Worm (Caenorhabditis elegans): ENCODE measurements around the gene T02C12.5.

Gene T02C12.5

DNA sequence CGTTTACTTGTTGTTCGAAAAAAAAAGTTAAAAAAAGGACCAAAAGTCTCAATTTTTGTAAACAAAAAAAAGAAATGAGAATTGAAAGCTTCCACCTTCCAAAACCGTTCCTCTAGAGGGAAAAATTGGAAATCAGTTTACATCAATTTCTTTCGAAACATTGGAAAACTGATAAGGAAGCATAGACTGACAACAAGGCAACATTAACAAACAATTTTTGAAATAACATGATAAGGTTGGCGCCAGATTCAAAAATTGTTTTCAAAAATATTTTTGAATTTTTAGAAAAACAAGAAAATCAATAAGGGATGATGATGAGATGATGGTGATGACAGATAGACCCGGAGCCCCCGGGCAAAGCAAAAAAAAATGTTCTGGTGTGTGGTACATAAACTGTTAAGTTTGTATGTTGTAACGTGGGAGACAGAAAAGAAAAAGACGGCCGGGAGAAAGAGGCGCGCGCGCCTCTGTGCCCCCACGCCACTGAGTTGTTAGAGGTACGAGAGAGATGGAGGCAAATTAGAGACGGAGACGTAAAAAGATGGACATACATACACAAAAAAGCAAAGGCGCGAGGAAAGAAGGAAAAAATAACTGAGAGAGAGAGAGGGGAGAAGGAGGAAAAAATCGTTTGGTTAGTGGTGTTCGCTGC, 47.9 kb downstream of the T02C12.5 start:
- TF ChIP-seq che-1 (tag; optimal IDR thresholded peaks at IDR 0.05) (no peak), nfya-1 (tag; optimal IDR thresholded peaks at IDR 0.05) (peak; percentile 21), ceh-45 (GFP tag; IDR thresholded peaks at IDR 0.05) (no peak), ceh-18 (tag; optimal IDR thresholded peaks at IDR 0.05) (peak; percentile 44), F13H6.1 (tag; optimal IDR thresholded peaks at IDR 0.05) (peak; percentile 14), tbx-2 (tag; optimal IDR thresholded peaks at IDR 0.05) (peak; percentile 24)

DNA sequence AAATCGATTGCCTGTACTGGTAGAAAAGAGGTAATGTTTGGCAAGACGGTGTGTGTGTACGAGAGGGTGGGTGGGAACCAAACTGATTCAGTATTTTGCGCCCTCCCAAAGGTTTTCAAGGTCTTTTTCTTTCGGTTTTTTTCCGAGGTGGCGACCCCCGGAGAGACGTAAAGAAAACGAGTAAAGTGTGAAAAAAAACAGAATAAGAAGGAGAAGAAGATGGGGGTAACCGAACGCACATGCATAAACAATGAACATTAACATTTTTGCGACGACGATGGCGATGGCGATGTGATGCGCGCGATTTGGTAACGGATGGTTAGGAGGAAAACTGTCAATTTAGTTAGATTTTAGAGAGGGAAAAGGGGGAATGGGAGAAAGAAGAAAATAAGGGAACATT, 49.5 kb downstream of the T02C12.5 start:
- no peak for TF ChIP-seq madf-2 (tag; optimal IDR thresholded peaks at IDR 0.05)
- TF ChIP-seq zip-5 (tag; optimal IDR thresholded peaks at IDR 0.05) = no peak
- TF ChIP-seq F13H6.1 (tag; optimal IDR thresholded peaks at IDR 0.05) = no peak
- TF ChIP-seq C38D4.7 (GFP tag; optimal IDR thresholded peaks at IDR 0.05) = no peak
- no peak for TF ChIP-seq ceh-2 (tag; optimal IDR thresholded peaks at IDR 0.05)
- no peak for TF ChIP-seq unc-86 (tag; optimal IDR thresholded peaks at IDR 0.05)
- TF ChIP-seq syd-9 (tag; optimal IDR thresholded peaks at IDR 0.05) = no peak
- no peak for TF ChIP-seq fkh-6 (tag; optimal IDR thresholded peaks at IDR 0.05)
- no peak for TF ChIP-seq ztf-16 (tag; optimal IDR thresholded peaks at IDR 0.05)

DNA sequence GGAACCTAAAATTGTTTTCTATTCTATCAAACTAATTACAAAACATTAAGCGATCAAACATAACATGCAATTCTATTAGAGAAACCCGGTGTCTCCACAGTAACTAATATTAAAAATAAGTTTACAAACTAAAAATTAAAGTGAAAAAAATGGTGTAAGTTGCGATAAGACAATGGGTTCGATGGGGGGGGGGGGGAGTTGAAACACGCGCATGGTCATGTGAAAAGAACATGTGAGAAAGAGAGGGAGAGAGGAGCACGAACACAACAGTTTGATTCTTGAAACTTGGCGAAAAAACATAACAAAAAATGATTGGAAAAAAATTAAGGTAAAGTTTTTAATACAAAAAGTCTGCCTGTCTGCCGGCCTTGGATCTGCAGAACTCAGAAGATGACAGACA, 51.0 kb downstream of the T02C12.5 start:
- TF ChIP-seq ceh-6 (GFP tag; optimal IDR thresholded peaks at IDR 0.05) = no peak

All from whole organism, late embryonic.